Worm (Caenorhabditis elegans) whole organism, dauer: ENCODE data around the gene F56C9.10.

Experiments used
- unc-62 ChIP-seq: sonication (generic microtip); optimal IDR thresholded peaks from 2 replicates; lab custom pipeline; 2017; ENCODE audit warnings: missing biosample characterization, missing genetic modification reagents, missing genetic modification characterization

F56C9.10 gene

DNA sequence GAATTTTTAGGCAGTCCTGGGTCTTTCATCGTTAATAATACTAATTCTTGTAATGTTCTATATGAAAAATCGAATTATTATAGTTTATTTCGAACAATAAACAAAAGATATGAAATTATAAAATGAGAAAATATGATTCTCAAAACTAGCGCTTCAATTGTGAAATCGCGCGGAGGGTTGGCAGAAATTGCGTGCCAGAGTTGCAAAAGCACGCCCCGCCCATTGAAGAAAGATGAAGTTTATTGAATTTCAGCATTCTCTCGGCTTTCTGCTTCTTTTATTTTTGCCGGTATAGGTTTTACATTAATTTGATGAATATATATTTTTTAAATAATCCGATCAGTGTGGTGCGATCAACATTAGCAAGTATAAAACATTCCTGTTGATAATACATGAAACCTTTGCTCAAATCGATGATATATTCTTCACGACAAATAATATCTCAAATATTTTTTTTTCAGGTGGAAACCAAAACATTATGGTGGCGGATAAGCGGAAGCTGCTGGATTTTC lies 24.0 kb upstream of the F56C9.10 start, which contains the start of the genes eco-1 and hmgr-1:
Gene eco-1 (minus strand): TSS at position 59 of the 512 bp plus-strand sequence.
Gene hmgr-1 (plus strand): TSS at position 462 of the 512 bp plus-strand sequence.
- no peak for TF ChIP-seq unc-62

ce11 chrIII:7358627-7359026 lies 23.5 kb upstream of the F56C9.10 start:
- no peak for TF ChIP-seq unc-62

DNA sequence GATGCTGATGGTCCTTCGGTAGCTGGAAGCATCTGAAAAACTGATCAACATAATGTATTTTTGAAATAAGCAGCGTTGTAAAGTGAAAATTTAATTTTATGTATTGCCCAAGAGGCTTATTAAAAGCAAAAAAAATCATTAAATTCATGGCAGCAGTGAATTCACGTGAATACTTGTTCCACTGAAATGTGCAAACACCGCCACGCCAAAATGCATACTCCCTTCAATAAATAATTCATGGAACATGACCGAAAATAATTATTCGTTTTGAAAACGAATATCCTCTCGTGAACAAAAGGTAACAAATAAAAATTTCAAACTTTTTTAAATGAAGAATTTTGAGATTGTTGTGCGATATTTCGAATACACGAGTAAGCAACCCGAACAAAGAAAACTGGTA lies 22.2 kb upstream of the F56C9.10 start, which contains the start of gene F08F8.10:
Gene F08F8.10 (minus strand): TSS at position 38 of the 400 bp plus-strand sequence.
- TF ChIP-seq unc-62, result no peak

ce11 chrIII:7353871-7354270 lies 18.8 kb upstream of the F56C9.10 start, which contains the start of gene F08F8.9:
Gene F08F8.9, minus strand, starts transcription at chrIII:7353971.
- TF ChIP-seq unc-62, result no peak

DNA sequence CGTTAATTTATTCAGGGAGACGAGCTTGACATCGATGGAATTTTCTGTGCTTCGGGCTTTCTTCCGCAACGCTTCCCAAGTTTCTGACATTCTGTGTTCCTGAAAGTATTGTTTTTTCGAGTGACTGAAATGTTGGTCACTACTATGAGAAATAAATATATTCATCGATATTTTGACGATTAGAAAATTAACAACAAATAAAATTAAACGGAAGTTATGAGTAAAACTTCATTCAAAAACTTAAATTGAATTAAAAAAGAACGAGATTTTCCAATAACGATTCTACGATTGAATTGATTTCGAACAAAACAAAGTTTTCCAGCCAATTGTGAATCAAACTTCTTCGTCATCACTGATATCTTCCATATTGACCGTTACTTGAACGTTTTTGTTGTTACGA lies 14.0 kb upstream of the F56C9.10 start, which contains the start of gene gos-28:
Gene gos-28 (minus strand): TSS at position 101 of the 400 bp plus-strand sequence.
- no peak for TF ChIP-seq unc-62

DNA sequence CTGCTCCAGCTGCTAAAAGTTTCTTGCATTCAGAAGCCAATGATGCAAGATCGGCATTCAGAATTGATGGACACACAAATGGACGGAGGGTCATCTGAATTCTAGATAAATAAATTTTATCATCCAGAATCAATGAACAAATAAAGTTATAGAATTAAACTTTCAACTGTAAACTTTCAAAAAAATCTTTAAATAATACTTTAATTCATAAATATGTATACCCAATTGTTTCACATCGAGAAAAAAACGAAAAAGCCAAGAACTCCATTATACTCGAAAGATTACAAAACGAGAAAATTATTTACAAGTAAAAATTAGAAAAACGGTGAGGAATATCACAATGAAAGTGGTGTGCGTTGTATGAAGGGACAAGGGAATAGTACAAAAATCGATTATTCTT lies 11.9 kb upstream of the F56C9.10 start, which contains the start of gene F08F8.7:
Gene F08F8.7 (minus strand): TSS at position 101 of the 400 bp plus-strand sequence.
- TF ChIP-seq unc-62, result no peak

ce11 chrIII:7343389-7343788 lies 8.3 kb upstream of the F56C9.10 start, which contains the start of gene F08F8.6:
Gene F08F8.6, plus strand, starts transcription at chrIII:7343689.
- no peak for TF ChIP-seq unc-62

DNA sequence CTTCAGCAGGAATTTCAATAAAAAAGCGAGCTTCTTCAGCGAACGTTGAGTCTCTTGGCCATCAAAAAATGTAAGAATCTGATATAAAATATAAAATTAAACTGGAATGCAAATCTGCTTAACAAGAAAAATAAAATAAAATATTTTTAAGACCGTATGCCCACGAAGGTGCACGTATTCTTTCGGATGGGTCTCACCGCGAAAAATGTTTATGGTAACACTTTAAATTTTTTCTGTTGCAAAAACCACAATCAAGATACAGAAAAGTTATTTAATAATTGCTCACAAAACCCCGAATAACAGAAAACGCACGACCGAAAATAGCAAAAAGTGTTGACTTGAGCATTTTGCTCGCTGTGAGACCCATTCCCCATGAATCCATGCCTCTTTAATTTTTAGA lies 4.0 kb upstream of the F56C9.10 start:
- TF ChIP-seq unc-62, result no peak

DNA sequence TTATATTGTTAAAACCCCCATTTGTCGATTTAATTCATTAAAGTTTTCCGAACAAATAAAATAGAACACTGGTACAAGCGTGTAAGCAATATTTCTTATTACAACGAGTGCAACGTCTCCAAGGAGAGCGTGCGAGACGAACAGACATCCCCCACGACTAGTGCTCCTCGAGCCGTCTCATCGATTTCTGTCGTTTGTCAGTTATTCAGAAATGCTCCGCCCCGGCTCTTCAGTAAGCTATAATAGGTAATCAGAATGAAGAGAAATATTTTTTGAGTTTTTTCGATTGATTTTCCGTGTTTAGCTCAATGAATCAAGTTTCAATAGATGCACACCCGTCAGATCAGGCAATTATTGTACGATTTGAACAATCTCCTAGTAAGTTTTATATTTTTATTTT lies 3.6 kb upstream of the F56C9.10 start, which contains the start of gene kap-1:
Gene kap-1 (plus strand): TSS at position 143 of the 400 bp plus-strand sequence.
- TF ChIP-seq unc-62, result no peak

ce11 chrIII:7338009-7338408 lies 2.9 kb upstream of the F56C9.10 start:
- no peak for TF ChIP-seq unc-62

- TF ChIP-seq unc-62, result no peak
These were observed 1.1 kb upstream of the F56C9.10 start, which contains the start of gene gsp-2 for ce11 chrIII:7336214-7336613. Gene gsp-2, plus strand, starts transcription at chrIII:7336587.

DNA sequence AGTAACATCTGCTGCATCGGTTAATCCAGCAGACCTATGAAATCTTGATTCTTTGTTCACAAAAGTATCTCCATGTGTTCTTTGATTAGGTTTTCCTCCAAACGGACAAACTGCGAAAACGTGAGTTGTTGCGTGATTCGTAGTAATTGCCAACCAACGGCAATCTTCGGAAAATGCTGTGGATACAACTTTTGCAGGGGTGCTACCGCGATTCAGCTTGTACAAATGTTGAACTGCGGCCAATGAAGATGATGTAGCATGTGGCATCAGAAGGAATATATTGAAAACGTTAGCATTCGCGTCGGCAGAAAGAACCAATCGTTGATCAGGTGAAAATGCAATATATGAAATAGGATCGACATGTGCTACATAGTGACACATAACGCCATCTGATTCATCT lies 3.4 kb downstream of the F56C9.10 start:
- TF ChIP-seq unc-62, result no peak

DNA sequence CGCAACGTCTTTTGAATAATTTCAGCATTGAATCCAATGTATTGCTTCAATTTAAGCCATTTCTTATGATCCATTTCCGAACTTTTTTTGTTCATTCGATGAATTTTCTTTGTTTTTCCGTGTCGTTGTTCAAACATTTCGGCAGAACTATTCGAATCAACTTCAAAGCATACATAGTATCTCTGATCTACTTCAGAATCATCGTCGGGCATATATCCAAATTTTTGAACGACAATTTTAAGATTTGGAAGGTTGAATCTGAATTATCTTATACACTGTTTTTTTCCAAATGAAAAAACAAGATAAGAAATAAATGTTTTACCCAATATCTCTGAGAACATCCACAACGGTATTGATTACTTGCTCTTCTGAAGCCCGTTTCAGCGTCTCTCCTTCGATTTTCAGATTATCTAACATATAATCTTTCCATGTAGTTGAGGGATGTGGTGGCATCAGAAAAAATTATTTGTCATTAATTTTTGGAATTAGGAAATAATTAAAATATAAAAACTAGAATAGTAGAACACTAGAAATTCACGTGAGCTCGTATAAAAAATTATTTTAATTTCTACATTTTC lies 5.9 kb downstream of the F56C9.10 start, which contains the start of gene lab-2:
Gene lab-2 (minus strand): TSS at position 453 of the 578 bp plus-strand sequence.
- TF ChIP-seq unc-62, result no peak

DNA sequence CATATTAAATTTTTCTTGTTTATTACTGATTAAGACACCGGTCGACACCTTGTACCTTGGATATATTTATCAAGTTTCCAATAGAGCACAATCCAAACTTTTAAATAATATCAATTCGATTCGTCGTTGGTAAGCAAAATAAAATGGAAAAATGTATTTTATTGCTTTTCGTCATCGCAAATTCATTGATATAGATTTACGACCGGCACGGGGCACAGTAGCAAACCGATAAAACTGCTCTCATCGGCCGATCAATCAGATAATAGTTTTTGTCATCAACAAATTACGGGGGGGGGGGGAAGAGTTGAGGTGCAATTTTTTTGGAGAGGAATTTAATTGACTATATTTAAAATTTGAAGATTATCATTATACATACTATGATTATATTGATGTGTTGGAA lies 11.8 kb downstream of the F56C9.10 start:
- no peak for TF ChIP-seq unc-62

DNA sequence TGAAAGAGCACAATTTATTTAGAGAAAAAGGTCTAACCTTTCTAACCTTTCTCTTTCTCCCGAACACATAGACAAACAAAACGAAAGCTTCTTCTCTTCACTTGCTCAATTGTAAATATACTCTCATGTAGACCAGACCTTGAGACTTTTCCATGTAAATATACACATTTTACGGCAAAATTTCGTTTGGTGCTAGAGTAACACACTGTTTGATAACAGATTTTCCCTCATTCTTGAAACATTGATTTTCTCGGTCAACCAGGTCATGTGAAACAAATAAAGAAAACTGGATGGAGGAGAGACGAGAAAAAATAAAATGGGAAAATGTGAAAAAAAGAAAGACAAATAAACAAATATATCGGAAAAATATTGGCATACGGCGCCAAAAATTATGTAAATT lies 13.1 kb downstream of the F56C9.10 start:
- TF ChIP-seq unc-62, result no peak

- TF ChIP-seq unc-62, result no peak
These were observed 15.7 kb downstream of the F56C9.10 start, which contains the start of gene F56C9.8 for ce11 chrIII:7319390-7319789. Gene F56C9.8, minus strand, starts transcription at chrIII:7319509.

ce11 chrIII:7317354-7317753 lies 17.8 kb downstream of the F56C9.10 start:
- TF ChIP-seq unc-62, result no peak
